Worm (Caenorhabditis elegans) whole organism, L4/young adult: ENCODE measurements around the gene clec-5.

Experiments used
- W03F9.2 ChIP-seq: fragments of 150-350 bp; optimal IDR thresholded peaks from 2 replicates; lab custom pipeline; 2014; ENCODE audit warnings: missing biosample characterization, missing genetic modification characterization
- dao-5 ChIP-seq: sonication (generic microtip); optimal IDR thresholded peaks from 2 replicates; lab custom pipeline; 2016; ENCODE audit warnings: missing genotype, missing genetic modification characterization, moderate library complexity, missing compliant biosample characterization
- him-1 ChIP-seq: sonication (generic microtip); optimal IDR thresholded peaks from 2 replicates; lab custom pipeline; 2016; ENCODE audit warnings: missing genotype, missing genetic modification reagents, missing genetic modification characterization, missing compliant biosample characterization

- TF ChIP-seq him-1 (tag; lab: Kevin White, UChicago): no peak
- TF ChIP-seq dao-5: no peak
- TF ChIP-seq W03F9.2 (tag; lab: Kevin White, UChicago): no peak
Observed at ce11 chrIII:4893540-4893939, 10.1 kb upstream of the clec-5 start, which contains the start of gene F26F4.6.
